Worm (Caenorhabditis elegans) whole organism, young adult: ENCODE results near the gene B0507.4.

Experiments used
- B0019.2 ChIP-seq: fragments of 200-800 bp; sonication (Bioruptor generic); conservative IDR thresholded peaks from 2 replicates; pipeline ENCODE4 v1.3.6; 2022; ENCODE audit warnings: missing genetic modification reagents, missing genetic modification characterization, missing compliant biosample characterization
- B0035.1 ChIP-seq: sonication (generic microtip); optimal IDR thresholded peaks from 2 replicates; lab custom pipeline; 2016; ENCODE audit warnings: missing genetic modification characterization, mild to moderate bottlenecking, missing compliant biosample characterization, missing genotype, missing genetic modification reagents
- C06A6.2 ChIP-seq: fragments of 200-800 bp; sonication (Bioruptor generic); conservative IDR thresholded peaks from 2 replicates; pipeline ENCODE4 v1.3.6; 2022; ENCODE audit warnings: missing genetic modification characterization, missing compliant biosample characterization
- C17E4.6 ChIP-seq: fragments of 200-800 bp; sonication (Bioruptor generic); IDR thresholded peaks from 2 replicates; pipeline ENCODE4 v1.3.6; 2022; ENCODE audit warnings: missing genetic modification reagents, missing genetic modification characterization, missing compliant biosample characterization
- D2030.7 ChIP-seq: fragments of 200-800 bp; sonication (Bioruptor generic); IDR thresholded peaks from 2 replicates; pipeline ENCODE4 v1.3.6; 2022; ENCODE audit warnings: missing genetic modification reagents, missing genetic modification characterization, missing compliant biosample characterization
- F10E7.11 ChIP-seq: sonication (generic microtip); optimal IDR thresholded peaks from 2 replicates; lab custom pipeline; 2017; ENCODE audit warnings: mild to moderate bottlenecking, missing genetic modification characterization, moderate library complexity, missing compliant biosample characterization
- F22D6.2 ChIP-seq: sonication (generic microtip); optimal IDR thresholded peaks from 2 replicates; lab custom pipeline; 2016; ENCODE audit warnings: mild to moderate bottlenecking, missing genetic modification characterization, missing compliant biosample characterization
- F37B4.10 ChIP-seq: fragments of 200-800 bp; sonication (Bioruptor generic); IDR thresholded peaks from 2 replicates; pipeline ENCODE4 v1.3.6; 2022; ENCODE audit warnings: missing genetic modification characterization, missing compliant biosample characterization
- F39B2.1 ChIP-seq: fragments of 200-800 bp; sonication (Bioruptor generic); IDR thresholded peaks from 2 replicates; pipeline ENCODE4 v1.3.6; 2022; ENCODE audit warnings: missing genetic modification reagents, missing genetic modification characterization, missing compliant biosample characterization
- F49E8.2 ChIP-seq: sonication (generic microtip); optimal IDR thresholded peaks from 3 replicates; lab custom pipeline; 2017; ENCODE audit warnings: missing genetic modification characterization, mild to moderate bottlenecking, missing compliant biosample characterization, antibody characterized with exemption, moderate library complexity; ENCODE audit not compliant: insufficient read depth
- T07F8.4 ChIP-seq: sonication (generic microtip); optimal IDR thresholded peaks from 2 replicates; lab custom pipeline; 2016; ENCODE audit warnings: mild to moderate bottlenecking, missing genetic modification characterization, moderate library complexity, missing compliant biosample characterization
- T26A5.8 ChIP-seq: sonication (generic microtip); optimal IDR thresholded peaks from 2 replicates; lab custom pipeline; 2016; ENCODE audit warnings: missing genetic modification characterization, missing compliant biosample characterization
- Y53F4B.3 ChIP-seq: fragments of 200-800 bp; sonication (Bioruptor generic); IDR thresholded peaks from 2 replicates; pipeline ENCODE4 v1.3.6; 2022; ENCODE audit warnings: missing genetic modification reagents, missing genetic modification characterization, missing compliant biosample characterization
- Y56A3A.18 ChIP-seq: fragments of 200-800 bp; sonication (Bioruptor generic); IDR thresholded peaks from 2 replicates; pipeline ENCODE4 v1.3.6; 2022; ENCODE audit warnings: missing genetic modification reagents, missing genetic modification characterization, missing compliant biosample characterization
- Y67H2A.10 ChIP-seq: fragments of 200-800 bp; sonication (Bioruptor generic); conservative IDR thresholded peaks from 2 replicates; pipeline ENCODE4 v1.3.6; 2022; ENCODE audit warnings: missing genetic modification reagents, missing genetic modification characterization, missing compliant biosample characterization
- ZK185.1 ChIP-seq: sonication (generic microtip); optimal IDR thresholded peaks from 2 replicates; lab custom pipeline; 2016; ENCODE audit warnings: mild to moderate bottlenecking, missing genetic modification characterization, missing compliant biosample characterization; ENCODE audit not compliant: poor library complexity, severe bottlenecking
- akir-1 ChIP-seq: fragments of 200-800 bp; sonication (Bioruptor generic); optimal IDR thresholded peaks from 2 replicates; lab custom pipeline; 2018; ENCODE audit warnings: mild to moderate bottlenecking, missing genetic modification characterization, moderate library complexity, missing compliant biosample characterization
- aptf-2 ChIP-seq: fragments of 200-800 bp; sonication (Bioruptor generic); conservative IDR thresholded peaks from 2 replicates; pipeline ENCODE4 v1.3.6; 2022; ENCODE audit warnings: missing genetic modification reagents, missing genetic modification characterization, missing compliant biosample characterization
- athp-1 ChIP-seq: sonication (generic microtip); optimal IDR thresholded peaks from 2 replicates; lab custom pipeline; 2017; ENCODE audit warnings: mild to moderate bottlenecking, missing genetic modification characterization, missing compliant biosample characterization
- attf-5 ChIP-seq: fragments of 200-800 bp; sonication (Bioruptor generic); optimal IDR thresholded peaks from 2 replicates; lab custom pipeline; 2018; ENCODE audit warnings: mild to moderate bottlenecking, missing genetic modification characterization, missing compliant biosample characterization
- attf-6 ChIP-seq: fragments of 200-800 bp; sonication (Bioruptor generic); IDR thresholded peaks from 2 replicates; pipeline ENCODE4 v1.3.6; 2022; ENCODE audit warnings: missing genetic modification reagents, missing genetic modification characterization, missing compliant biosample characterization
- bed-1 ChIP-seq: fragments of 200-800 bp; sonication (Bioruptor generic); IDR thresholded peaks from 2 replicates; pipeline ENCODE4 v1.3.6; 2022; ENCODE audit warnings: missing genetic modification reagents, missing genetic modification characterization, missing compliant biosample characterization
- bed-2 ChIP-seq: fragments of 200-800 bp; sonication (Bioruptor generic); IDR thresholded peaks from 2 replicates; pipeline ENCODE4 v1.3.6; 2022; ENCODE audit warnings: missing genetic modification reagents, missing genetic modification characterization, missing compliant biosample characterization
- ceh-27 ChIP-seq: fragments of 200-800 bp; sonication (Bioruptor generic); optimal IDR thresholded peaks from 2 replicates; lab custom pipeline; 2018; ENCODE audit warnings: mild to moderate bottlenecking, missing genetic modification characterization, moderate library complexity, missing compliant biosample characterization
- ceh-58 ChIP-seq: fragments of 200-800 bp; sonication (Bioruptor generic); IDR thresholded peaks from 2 replicates; pipeline ENCODE4 v1.3.6; 2022; ENCODE audit warnings: missing genetic modification characterization, missing compliant biosample characterization
- ceh-79 ChIP-seq: sonication (generic microtip); optimal IDR thresholded peaks from 2 replicates; lab custom pipeline; 2017; ENCODE audit warnings: mild to moderate bottlenecking, missing genetic modification characterization, missing compliant biosample characterization
- egl-18 ChIP-seq: fragments of 200-800 bp; sonication (Bioruptor generic); IDR thresholded peaks from 2 replicates; pipeline ENCODE4 v1.3.6; 2022; ENCODE audit warnings: missing genetic modification reagents, missing genetic modification characterization, missing compliant biosample characterization
- fkh-3 ChIP-seq: sonication (generic microtip); optimal IDR thresholded peaks from 2 replicates; lab custom pipeline; 2016; ENCODE audit warnings: mild to moderate bottlenecking, missing genetic modification characterization, missing compliant biosample characterization
- hlh-26 ChIP-seq: fragments of 200-800 bp; sonication (Bioruptor generic); conservative IDR thresholded peaks from 2 replicates; pipeline ENCODE4 v1.3.6; 2022; ENCODE audit warnings: missing genetic modification reagents, missing genetic modification characterization, missing compliant biosample characterization
- lin-54 ChIP-seq: fragments of 200-800 bp; sonication (Bioruptor generic); optimal IDR thresholded peaks from 2 replicates; lab custom pipeline; 2018; ENCODE audit warnings: mild to moderate bottlenecking, missing genetic modification characterization, missing compliant biosample characterization
- lir-1 ChIP-seq: fragments of 200-800 bp; sonication (Bioruptor generic); conservative IDR thresholded peaks from 2 replicates; pipeline ENCODE4 v1.3.6; 2022; ENCODE audit warnings: missing genetic modification reagents, missing genetic modification characterization, missing compliant biosample characterization
- lsl-1 ChIP-seq: fragments of 200-800 bp; sonication (Bioruptor generic); optimal IDR thresholded peaks from 2 replicates; lab custom pipeline; 2018; ENCODE audit warnings: mild to moderate bottlenecking, missing genetic modification characterization, moderate library complexity, missing compliant biosample characterization
- madf-3 ChIP-seq: fragments of 200-800 bp; sonication (Bioruptor generic); IDR thresholded peaks from 2 replicates; pipeline ENCODE4 v1.3.6; 2022; ENCODE audit warnings: missing genetic modification reagents, missing genetic modification characterization, missing compliant biosample characterization
- nhr-27 ChIP-seq: fragments of 200-800 bp; sonication (Bioruptor generic); optimal IDR thresholded peaks from 2 replicates; lab custom pipeline; 2018; ENCODE audit warnings: mild to moderate bottlenecking, missing genetic modification characterization, moderate library complexity, missing compliant biosample characterization
- nhr-90 ChIP-seq: sonication (generic microtip); optimal IDR thresholded peaks from 2 replicates; lab custom pipeline; 2016; ENCODE audit warnings: missing genotype, mild to moderate bottlenecking, missing genetic modification characterization, missing compliant biosample characterization
- rcor-1 ChIP-seq: fragments of 200-800 bp; sonication (Bioruptor generic); IDR thresholded peaks from 2 replicates; pipeline ENCODE4 v1.3.6; 2022; ENCODE audit warnings: missing genetic modification reagents, missing genetic modification characterization, missing compliant biosample characterization
- rpc-1 ChIP-seq, 2 experiments: fragments of 150-350 bp in 1 of 2; sonication (generic microtip) in 1 of 2; optimal IDR thresholded peaks; 2 replicates each; lab custom pipeline; 2014 to 2018; ENCODE audit warnings: missing biosample characterization in 1 of 2, missing genetic modification characterization in 1 of 2, missing genetic modification reagents in 1 of 2, missing genotype in 1 of 2
- snpc-1.3 ChIP-seq: sonication (generic microtip); optimal IDR thresholded peaks from 2 replicates; lab custom pipeline; 2017; ENCODE audit warnings: missing genetic modification characterization, mild to moderate bottlenecking, missing compliant biosample characterization, antibody characterized with exemption, moderate library complexity, missing genotype, missing genetic modification reagents; ENCODE audit not compliant: insufficient read depth
- somi-1 ChIP-seq: fragments of 200-800 bp; sonication (Bioruptor generic); optimal IDR thresholded peaks from 2 replicates; lab custom pipeline; 2018; ENCODE audit warnings: mild to moderate bottlenecking, missing genetic modification characterization, missing compliant biosample characterization
- tlf-1 ChIP-seq: fragments of 200-800 bp; sonication (Bioruptor generic); optimal IDR thresholded peaks from 2 replicates; lab custom pipeline; 2018; ENCODE audit warnings: mild to moderate bottlenecking, missing genetic modification characterization, missing compliant biosample characterization
- ztf-22 ChIP-seq: fragments of 200-800 bp; sonication (Bioruptor generic); optimal IDR thresholded peaks from 2 replicates; lab custom pipeline; 2018; ENCODE audit warnings: mild to moderate bottlenecking, missing genetic modification characterization, moderate library complexity, missing compliant biosample characterization
- ztf-6 ChIP-seq: fragments of 200-800 bp; sonication (Bioruptor generic); IDR thresholded peaks from 2 replicates; pipeline ENCODE4 v1.3.6; 2022; ENCODE audit warnings: missing genetic modification reagents, missing genetic modification characterization, missing compliant biosample characterization

The B0507.4 gene

ce11 chrV:8754670-8755069 lies at the start of gene B0507.4:
Gene B0507.4, plus strand, starts transcription at chrV:8754970.
- no peak for TF ChIP-seq T26A5.8 (tag; lab: Kevin White, UChicago)
- TF ChIP-seq bed-2 (GFP tag; lab: Robert Waterston, UW): no peak
- TF ChIP-seq lir-1 (GFP tag; lab: Robert Waterston, UW): no peak
- TF ChIP-seq madf-3 (GFP tag; lab: Robert Waterston, UW): no peak
- TF ChIP-seq ceh-27: no peak
- TF ChIP-seq F39B2.1: no peak
- TF ChIP-seq ceh-79 (tag; lab: Kevin White, UChicago): no peak
- no peak for TF ChIP-seq ceh-58
- no peak for TF ChIP-seq bed-1 (GFP tag; lab: Robert Waterston, UW)
- no peak for TF ChIP-seq attf-6 (GFP tag; lab: Robert Waterston, UW)
- no peak for TF ChIP-seq nhr-90
- TF ChIP-seq snpc-1.3 (tag; lab: Kevin White, UChicago): no peak
- TF ChIP-seq akir-1 (GFP tag; lab: Kevin White, UChicago): no peak
- TF ChIP-seq T07F8.4: no peak
- TF ChIP-seq B0019.2 (GFP tag; lab: Robert Waterston, UW): no peak
- no peak for TF ChIP-seq attf-5
- TF ChIP-seq F37B4.10 (GFP tag; lab: Robert Waterston, UW): no peak

ce11 chrV:8711910-8712309 lies 42.9 kb upstream of the B0507.4 start, which contains the start of gene ZC178.2:
Gene ZC178.2, minus strand, starts transcription at chrV:8712010.
- no peak for TF ChIP-seq F49E8.2 (tag; lab: Kevin White, UChicago)
- TF ChIP-seq Y56A3A.18: no peak
- no peak for TF ChIP-seq D2030.7
- no peak for TF ChIP-seq ztf-22 (GFP tag; lab: Kevin White, UChicago)
- TF ChIP-seq ZK185.1 (tag; lab: Kevin White, UChicago): no peak
- TF ChIP-seq lsl-1 (GFP tag; lab: Kevin White, UChicago): no peak
- TF ChIP-seq egl-18 (GFP tag; lab: Robert Waterston, UW): no peak
- TF ChIP-seq F22D6.2 (tag; lab: Kevin White, UChicago): no peak
- no peak for TF ChIP-seq ztf-6 (GFP tag; lab: Robert Waterston, UW)
- no peak for TF ChIP-seq somi-1 (GFP tag; lab: Kevin White, UChicago)

ce11 chrV:8716175-8716574 lies 38.6 kb upstream of the B0507.4 start, which contains the start of gene glr-5:
Gene glr-5, plus strand, starts transcription at chrV:8716495.
- TF ChIP-seq Y67H2A.10 (GFP tag; lab: Robert Waterston, UW) (no peak), C06A6.2 (GFP tag; lab: Robert Waterston, UW) (no peak), egl-18 (GFP tag; lab: Robert Waterston, UW) (no peak), athp-1 (no peak), C17E4.6 (GFP tag; lab: Robert Waterston, UW) (no peak), T26A5.8 (tag; lab: Kevin White, UChicago) (no peak), B0019.2 (GFP tag; lab: Robert Waterston, UW) (no peak), aptf-2 (no peak), Y53F4B.3 (GFP tag; lab: Robert Waterston, UW) (no peak), attf-6 (GFP tag; lab: Robert Waterston, UW) (no peak), rcor-1 (GFP tag; lab: Robert Waterston, UW) (no peak), fkh-3 (tag; lab: Kevin White, UChicago) (no peak), rpc-1 (optimal IDR thresholded peaks at IDR 0.05; lab: Kevin White, UChicago) (no peak), rpc-1 (tag; optimal IDR thresholded peaks at IDR 0.05; lab: Kevin White, UChicago) (no peak), tlf-1 (no peak), B0035.1 (no peak), lin-54 (no peak), F10E7.11 (no peak), ztf-22 (GFP tag; lab: Kevin White, UChicago) (no peak), nhr-27 (tag; lab: Kevin White, UChicago) (no peak), hlh-26 (GFP tag; lab: Robert Waterston, UW) (no peak)
- TF ChIP-seq, all 124 proteins: peak for 0
